Worm (Caenorhabditis elegans) whole organism, L3 larva: ENCODE data around the gene nhr-134.

Source experiments
- ceh-16 ChIP-seq: sonication (generic microtip); optimal IDR thresholded peaks from 2 replicates; lab custom pipeline; 2017; ENCODE audit warnings: missing biosample characterization, missing genetic modification characterization
- ceh-82 ChIP-seq: fragments of 150-350 bp; optimal IDR thresholded peaks from 2 replicates; lab custom pipeline; 2014; ENCODE audit warnings: missing biosample characterization, missing genetic modification characterization
- elt-1 ChIP-seq: fragments of 150-350 bp; optimal IDR thresholded peaks from 2 replicates; lab custom pipeline; 2014; ENCODE audit warnings: missing biosample characterization, missing genetic modification characterization
- elt-3 ChIP-seq, 3 experiments: fragments of 150-350 bp in 1 of 3; sonication (generic microtip) in 2 of 3; optimal IDR thresholded peaks; 2 replicates in 2 of 3; 4 replicates in 1 of 3; lab custom pipeline; 2014 to 2017; ENCODE audit warnings: missing biosample characterization in 3 of 3, missing genetic modification characterization in 3 of 3
- jun-1 ChIP-seq: fragments of 150-350 bp; optimal IDR thresholded peaks from 2 replicates; lab custom pipeline; 2014; ENCODE audit warnings: missing biosample characterization, missing genetic modification reagents, missing genetic modification characterization
- lsy-12 ChIP-seq: sonication (generic microtip); optimal IDR thresholded peaks from 2 replicates; lab custom pipeline; 2016; ENCODE audit warnings: mild to moderate bottlenecking, missing genetic modification characterization, missing compliant biosample characterization
- nfya-1 ChIP-seq: sonication (generic microtip); optimal IDR thresholded peaks from 2 replicates; lab custom pipeline; 2017; ENCODE audit warnings: missing genetic modification characterization, mild to moderate bottlenecking, missing compliant biosample characterization, antibody characterized with exemption, moderate library complexity; ENCODE audit not compliant: insufficient read depth
- nhr-237 ChIP-seq: fragments of 150-350 bp; optimal IDR thresholded peaks from 2 replicates; lab custom pipeline; 2014; ENCODE audit warnings: missing biosample characterization, missing genetic modification characterization
- nhr-76 ChIP-seq: fragments of 150-350 bp; sonication (generic microtip); optimal IDR thresholded peaks from 5 replicates; lab custom pipeline; 2014; ENCODE audit warnings: missing biosample characterization, missing genetic modification characterization
- pqm-1 ChIP-seq: fragments of 150-350 bp; optimal IDR thresholded peaks from 2 replicates; lab custom pipeline; 2017; ENCODE audit warnings: missing biosample characterization, missing genetic modification characterization, inconsistent platforms
- sea-2 ChIP-seq: fragments of 150-350 bp; sonication (generic microtip); optimal IDR thresholded peaks from 4 replicates; lab custom pipeline; 2014; ENCODE audit warnings: missing biosample characterization, missing genetic modification reagents, missing genetic modification characterization
- snpc-4 ChIP-seq: fragments of 150-350 bp; optimal IDR thresholded peaks from 2 replicates; lab custom pipeline; 2014; ENCODE audit warnings: missing biosample characterization, missing genetic modification characterization
- zag-1 ChIP-seq: fragments of 150-350 bp; optimal IDR thresholded peaks from 2 replicates; lab custom pipeline; 2014; ENCODE audit warnings: missing biosample characterization, missing genetic modification characterization

ce11 chrV:2249310-2249709 is 18.3 kb downstream of the nhr-134 start, which contains the start of gene cyp-33C6:
- TF ChIP-seq sea-2 (GFP tag; lab: Kevin White, UChicago) = no peak
- TF ChIP-seq jun-1 (tag; lab: Kevin White, UChicago) = no peak
- TF ChIP-seq snpc-4 (tag; lab: Kevin White, UChicago) = no peak
- no peak for TF ChIP-seq lsy-12
- no peak for TF ChIP-seq elt-1 (tag; lab: Kevin White, UChicago)
- no peak for TF ChIP-seq ceh-16
- TF ChIP-seq nhr-76 (tag; lab: Kevin White, UChicago) = no peak
- no peak for TF ChIP-seq elt-3 (tag; optimal IDR thresholded peaks at IDR 0.05; lab: Kevin White, UChicago)
- TF ChIP-seq ceh-82 = no peak
- no peak for TF ChIP-seq nfya-1 (tag; lab: Kevin White, UChicago)
- no peak for TF ChIP-seq nhr-237
- no peak for TF ChIP-seq pqm-1
- TF ChIP-seq zag-1 (tag; lab: Kevin White, UChicago) = no peak
